Worm (Caenorhabditis elegans): ENCODE results near the gene gcy-4.

DNA sequence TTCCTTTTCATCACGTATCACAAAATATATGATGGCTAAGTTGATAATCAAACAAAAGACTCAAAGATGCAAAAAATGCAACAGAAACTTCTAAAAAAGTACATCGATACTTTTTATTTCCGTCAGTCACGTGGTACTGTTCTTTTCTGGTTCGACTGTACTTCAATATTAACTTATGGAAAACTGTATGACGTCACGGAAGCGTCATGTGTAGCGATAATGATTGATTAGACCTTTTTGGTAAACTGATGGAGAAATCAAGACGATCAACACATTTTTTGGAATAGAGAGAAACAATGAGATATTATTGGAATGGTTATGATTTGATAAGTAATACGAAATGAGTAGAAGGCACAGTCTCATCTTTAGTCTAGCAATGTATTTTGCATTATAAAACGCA is 14.4 kb downstream of the gcy-4 start:
- TF ChIP-seq med-1 (GFP tag; optimal IDR thresholded peaks at IDR 0.05; ENCODE audit: insufficient read depth): no peak
- TF ChIP-seq T22C8.4 (GFP tag; IDR thresholded peaks at IDR 0.05): no peak
- TF ChIP-seq flt-1 (GFP tag; IDR thresholded peaks at IDR 0.05): no peak
- no peak for TF ChIP-seq ztf-29 (GFP tag; IDR thresholded peaks at IDR 0.05)
- TF ChIP-seq ref-1 (GFP tag; conservative IDR thresholded peaks at IDR 0.05): no peak
- no peak for TF ChIP-seq klf-2 (GFP tag; conservative IDR thresholded peaks at IDR 0.05)

All from whole organism, midembryonic.